Worm (Caenorhabditis elegans) whole organism, L4 larva: ENCODE measurements around the gene nsy-4.
"Not testable (repeated sequence)": the region's sequence is repeated elsewhere in the genome, so short reads cannot be mapped to it uniquely, and the experiment has no call there.

Experiments used
- D1046.2 ChIP-seq: fragments of 200-800 bp; sonication (Bioruptor generic); IDR thresholded peaks from 2 replicates; pipeline ENCODE4 v1.3.6; 2022; ENCODE audit warnings: missing genetic modification characterization, missing compliant biosample characterization
- F26F4.8 ChIP-seq: fragments of 200-800 bp; sonication (Bioruptor generic); conservative IDR thresholded peaks from 2 replicates; pipeline ENCODE4 v1.3.6; 2022; ENCODE audit warnings: missing genetic modification characterization, missing compliant biosample characterization
- F44E2.7 ChIP-seq: fragments of 200-800 bp; sonication (Bioruptor generic); IDR thresholded peaks from 2 replicates; pipeline ENCODE4 v2.1.2; 2022; ENCODE audit warnings: missing genetic modification characterization, missing compliant biosample characterization
- Y105C5A.15 ChIP-seq: fragments of 200-800 bp; sonication (Bioruptor generic); IDR thresholded peaks from 2 replicates; pipeline ENCODE4 v1.3.6; 2022; ENCODE audit warnings: missing genetic modification characterization, missing compliant biosample characterization
- Y75B8A.6 ChIP-seq: fragments of 200-800 bp; sonication (Bioruptor generic); IDR thresholded peaks from 2 replicates; pipeline ENCODE4 v1.3.6; 2022; ENCODE audit warnings: missing genetic modification reagents, missing genetic modification characterization, missing compliant biosample characterization
- ama-1 ChIP-seq: fragments of 150-350 bp; optimal IDR thresholded peaks from 2 replicates; lab custom pipeline; 2014; ENCODE audit warnings: inconsistent platforms, mixed read lengths
- arid-1 ChIP-seq: fragments of 200-800 bp; sonication (Bioruptor generic); conservative IDR thresholded peaks from 2 replicates; pipeline ENCODE4 v1.3.6; 2022; ENCODE audit warnings: missing genetic modification reagents, missing genetic modification characterization, missing compliant biosample characterization
- ceh-20 ChIP-seq: fragments of 200-800 bp; sonication (Bioruptor generic); IDR thresholded peaks from 2 replicates; pipeline ENCODE4 v1.3.6; 2022; ENCODE audit warnings: missing genetic modification reagents, missing genetic modification characterization, missing compliant biosample characterization
- ceh-44 ChIP-seq: fragments of 200-800 bp; sonication (Bioruptor generic); IDR thresholded peaks from 2 replicates; pipeline ENCODE4 v1.3.6; 2022; ENCODE audit warnings: missing genetic modification reagents, missing genetic modification characterization, missing compliant biosample characterization
- daf-16 ChIP-seq, 3 experiments: sonication (generic microtip); optimal IDR thresholded peaks; 2 replicates each; lab custom pipeline; 2016 to 2017; ENCODE audit warnings: missing genetic modification characterization in 3 of 3, missing genetic modification reagents in 3 of 3, mild to moderate bottlenecking in 2 of 3, missing compliant biosample characterization in 2 of 3, missing biosample characterization in 1 of 3, moderate library complexity in 1 of 3
- daf-19 ChIP-seq: fragments of 200-800 bp; sonication (Bioruptor generic); conservative IDR thresholded peaks from 2 replicates; pipeline ENCODE4 v1.3.6; 2022; ENCODE audit warnings: missing genetic modification characterization, missing compliant biosample characterization
- dpl-1 ChIP-seq: fragments of 150-350 bp; optimal IDR thresholded peaks from 2 replicates; lab custom pipeline; 2014; ENCODE audit warnings: missing biosample characterization, missing genetic modification reagents, missing genetic modification characterization
- dve-1 ChIP-seq: sonication (generic microtip); optimal IDR thresholded peaks from 2 replicates; lab custom pipeline; 2017; ENCODE audit warnings: antibody characterized with exemption, mild to moderate bottlenecking, missing genetic modification characterization, missing compliant biosample characterization; ENCODE audit not compliant: insufficient read depth
- egl-27 ChIP-seq: sonication (generic microtip); optimal IDR thresholded peaks from 3 replicates; lab custom pipeline; 2017; ENCODE audit warnings: missing biosample characterization, missing genetic modification reagents, missing genetic modification characterization
- fkh-10 ChIP-seq: fragments of 150-350 bp; optimal IDR thresholded peaks from 2 replicates; lab custom pipeline; 2014; ENCODE audit warnings: missing biosample characterization, missing genetic modification reagents, missing genetic modification characterization
- hlh-11 ChIP-seq: fragments of 200-800 bp; sonication (Bioruptor generic); optimal IDR thresholded peaks from 2 replicates; lab custom pipeline; 2018; ENCODE audit warnings: mild to moderate bottlenecking, missing genetic modification characterization, missing compliant biosample characterization
- hmg-1.1 ChIP-seq: fragments of 200-800 bp; sonication (Bioruptor generic); IDR thresholded peaks from 2 replicates; pipeline ENCODE4 v1.3.6; 2022; ENCODE audit warnings: missing genetic modification reagents, missing genetic modification characterization, missing compliant biosample characterization
- lin-1 ChIP-seq: fragments of 200-800 bp; sonication (Bioruptor generic); IDR thresholded peaks from 2 replicates; pipeline ENCODE4 v1.3.6; 2022; ENCODE audit warnings: missing genetic modification reagents, missing genetic modification characterization, missing compliant biosample characterization
- lin-13 ChIP-seq: fragments of 150-350 bp; optimal IDR thresholded peaks from 2 replicates; lab custom pipeline; 2014; ENCODE audit warnings: missing biosample characterization, missing genetic modification reagents, missing genetic modification characterization
- lin-29 ChIP-seq: fragments of 200-800 bp; sonication (Bioruptor generic); IDR thresholded peaks from 2 replicates; pipeline ENCODE4 v1.3.6; 2022; ENCODE audit warnings: missing genetic modification reagents, missing genetic modification characterization, missing compliant biosample characterization
- lin-38 ChIP-seq: fragments of 200-800 bp; sonication (Bioruptor generic); IDR thresholded peaks from 2 replicates; pipeline ENCODE4 v1.3.6; 2022; ENCODE audit warnings: missing genetic modification reagents, missing genetic modification characterization, missing compliant biosample characterization
- lsy-2 ChIP-seq, 2 experiments: fragments of 150-350 bp in 1 of 2; sonication (generic microtip) in 1 of 2; optimal IDR thresholded peaks; 2 replicates each; lab custom pipeline; 2014 to 2017; ENCODE audit warnings: missing biosample characterization in 2 of 2, missing genetic modification characterization in 2 of 2
- mep-1 ChIP-seq: fragments of 150-350 bp; sonication (generic microtip); optimal IDR thresholded peaks from 3 replicates; lab custom pipeline; 2014; ENCODE audit warnings: missing biosample characterization, missing genetic modification characterization
- mes-2 ChIP-seq: sonication (generic microtip); optimal IDR thresholded peaks from 2 replicates; lab custom pipeline; 2016; ENCODE audit warnings: missing genotype, mild to moderate bottlenecking, missing genetic modification characterization, missing compliant biosample characterization; ENCODE audit not compliant: poor library complexity, severe bottlenecking
- mxl-3 ChIP-seq: fragments of 200-800 bp; sonication (Bioruptor generic); optimal IDR thresholded peaks from 2 replicates; lab custom pipeline; 2018; ENCODE audit warnings: mild to moderate bottlenecking, missing genetic modification characterization, missing compliant biosample characterization
- nhr-10 ChIP-seq: fragments of 150-350 bp; optimal IDR thresholded peaks from 2 replicates; lab custom pipeline; 2014; ENCODE audit warnings: missing biosample characterization, missing genetic modification characterization
- nhr-111 ChIP-seq: fragments of 200-800 bp; sonication (Bioruptor generic); optimal IDR thresholded peaks from 2 replicates; lab custom pipeline; 2018; ENCODE audit warnings: mild to moderate bottlenecking, missing genetic modification characterization, missing compliant biosample characterization
- nhr-28 ChIP-seq: fragments of 150-350 bp; optimal IDR thresholded peaks from 2 replicates; lab custom pipeline; 2014; ENCODE audit warnings: missing biosample characterization, missing genetic modification characterization
- nhr-41 ChIP-seq: fragments of 200-800 bp; sonication (Bioruptor generic); IDR thresholded peaks from 2 replicates; pipeline ENCODE4 v1.3.6; 2022; ENCODE audit warnings: missing genetic modification reagents, missing genetic modification characterization, missing compliant biosample characterization
- nhr-76 ChIP-seq: fragments of 150-350 bp; optimal IDR thresholded peaks from 2 replicates; lab custom pipeline; 2014; ENCODE audit warnings: missing biosample characterization, missing genetic modification characterization
- pha-4 ChIP-seq, 2 experiments: fragments of 150-350 bp in 1 of 2; fragments of 200-800 bp in 1 of 2; sonication (Bioruptor generic) in 1 of 2; IDR thresholded peaks in 1 of 2; optimal IDR thresholded peaks in 1 of 2; 2 replicates each; pipeline versions ENCODE4 v1.3.6 to Lab custom; 2014 to 2022; ENCODE audit warnings: missing genetic modification characterization in 2 of 2, missing genetic modification reagents in 2 of 2, missing biosample characterization in 1 of 2, missing compliant biosample characterization in 1 of 2
- php-3 ChIP-seq: fragments of 200-800 bp; sonication (Bioruptor generic); IDR thresholded peaks from 2 replicates; pipeline ENCODE4 v1.3.6; 2022; ENCODE audit warnings: missing genetic modification reagents, missing genetic modification characterization, missing compliant biosample characterization
- pqm-1 ChIP-seq: sonication (generic microtip); optimal IDR thresholded peaks from 2 replicates; lab custom pipeline; 2017; ENCODE audit warnings: missing biosample characterization, missing genetic modification characterization
- rbr-2 ChIP-seq: sonication (generic microtip); optimal IDR thresholded peaks from 2 replicates; lab custom pipeline; 2016; ENCODE audit warnings: missing genotype, missing genetic modification characterization, missing compliant biosample characterization
- saeg-2 ChIP-seq: fragments of 200-800 bp; sonication (Bioruptor generic); IDR thresholded peaks from 2 replicates; pipeline ENCODE4 v1.3.6; 2022; ENCODE audit warnings: missing genetic modification reagents, missing genetic modification characterization, missing compliant biosample characterization
- spr-3 ChIP-seq: fragments of 200-800 bp; sonication (Bioruptor generic); optimal IDR thresholded peaks from 2 replicates; lab custom pipeline; 2018; ENCODE audit warnings: mild to moderate bottlenecking, missing genetic modification characterization, missing compliant biosample characterization
- unc-62 ChIP-seq, 3 experiments: fragments of 150-350 bp in 1 of 3; sonication (generic microtip); optimal IDR thresholded peaks in 2 of 3; peaks in 1 of 3; 1 replicate in 1 of 3; 2 replicates in 2 of 3; lab custom pipeline; 2014 to 2017; ENCODE audit warnings: missing biosample characterization in 3 of 3, missing genetic modification characterization in 3 of 3, missing genetic modification reagents in 3 of 3, missing genotype in 1 of 3
- zfp-2 ChIP-seq: sonication (generic microtip); optimal IDR thresholded peaks from 2 replicates; lab custom pipeline; 2016; ENCODE audit warnings: mild to moderate bottlenecking, missing genetic modification characterization, missing compliant biosample characterization
- zfp-3 ChIP-seq: fragments of 200-800 bp; sonication (Bioruptor generic); conservative IDR thresholded peaks from 2 replicates; pipeline ENCODE4 v1.3.6; 2022; ENCODE audit warnings: missing genetic modification reagents, missing genetic modification characterization, missing compliant biosample characterization
- ztf-7 ChIP-seq: fragments of 150-350 bp; optimal IDR thresholded peaks from 2 replicates; lab custom pipeline; 2014; ENCODE audit warnings: missing biosample characterization, missing genetic modification characterization

The nsy-4 gene

ce11 chrIV:2322998-2323397 lies at the start of gene nsy-4:
Gene nsy-4, plus strand, starts transcription at chrIV:2323271.
- TF ChIP-seq daf-16 (GFP tag; optimal IDR thresholded peaks at IDR 0.05; lab: Kevin White, UChicago) (no peak), daf-16 (tag; optimal IDR thresholded peaks at IDR 0.05; lab: Kevin White, UChicago) (no peak), unc-62 (GFP tag; optimal IDR thresholded peaks at IDR 0.05 in 1 of 2; lab: Kevin White, UChicago) (peak in 1 of 2 experiments; percentile 28), unc-62 (tag; optimal IDR thresholded peaks at IDR 0.05; lab: Kevin White, UChicago) (no peak)

ce11 chrIV:2275545-2275944 lies 47.5 kb upstream of the nsy-4 start, which contains the start of gene M70.5:
Gene M70.5, minus strand, starts transcription at chrIV:2275622.
- TF ChIP-seq arid-1 (GFP tag; lab: Robert Waterston, UW) (0 out of 2 replicates have a peak, but pooled peaks have one; percentile 27), ceh-20 (GFP tag; lab: Robert Waterston, UW) (peak; percentile 38; the same call in 1 of the 2 replicates), pha-4 (GFP tag; IDR thresholded peaks at IDR 0.05; lab: Robert Waterston, UW) (peak; percentile 44; the same call in 1 of the 2 replicates), dpl-1 (peak; percentile 68), lin-38 (peak; percentile 71), php-3 (GFP tag; lab: Robert Waterston, UW) (0 out of 2 replicates have a peak, but pooled peaks have one; percentile 10), zfp-3 (GFP tag; lab: Robert Waterston, UW) (0 out of 2 replicates have a peak, but pooled peaks have one; percentile 42), daf-19 (GFP tag; lab: Robert Waterston, UW) (0 out of 2 replicates have a peak, but pooled peaks have one; percentile 42)
- TF ChIP-seq pha-4 (tag; optimal IDR thresholded peaks at IDR 0.05; lab: Kevin White, UChicago), result not testable (repeated sequence)
- TF ChIP-seq, all 104 proteins: peak for 8; not testable (repeated sequence) for 96

- 0 out of 2 replicates have a peak, but pooled peaks have one; percentile 13 for TF ChIP-seq lin-38
- TF ChIP-seq, all 104 proteins: peak for 1; not testable (repeated sequence) for 103
These were observed 46.5 kb upstream of the nsy-4 start for ce11 chrIV:2276543-2276942.

ce11 chrIV:2281353-2281976 lies 41.6 kb upstream of the nsy-4 start:
- TF ChIP-seq nhr-111 (GFP tag; lab: Kevin White, UChicago) (no peak), spr-3 (GFP tag; lab: Kevin White, UChicago) (no peak), daf-19 (GFP tag; lab: Robert Waterston, UW) (no peak), ceh-44 (GFP tag; lab: Robert Waterston, UW) (no peak), mep-1 (tag; lab: Kevin White, UChicago) (peak; percentile 70), rbr-2 (tag; lab: Kevin White, UChicago) (no peak), nhr-41 (no peak), egl-27 (no peak), dve-1 (tag; lab: Kevin White, UChicago) (peak; percentile 81), D1046.2 (GFP tag; lab: Robert Waterston, UW) (no peak), Y105C5A.15 (no peak), F44E2.7 (GFP tag; lab: Robert Waterston, UW) (no peak), hlh-11 (tag; lab: Kevin White, UChicago) (peak; percentile 84), nhr-76 (tag; lab: Kevin White, UChicago) (no peak), nhr-10 (tag; lab: Kevin White, UChicago) (peak; percentile 68), hmg-1.1 (GFP tag; lab: Robert Waterston, UW) (peak; percentile 23; the same call in 1 of the 2 replicates), lin-29 (GFP tag; lab: Robert Waterston, UW) (no peak), lin-1 (GFP tag; lab: Robert Waterston, UW) (peak; percentile 59; the same call in 1 of the 2 replicates), Y75B8A.6 (GFP tag; lab: Robert Waterston, UW) (no peak), pqm-1 (tag; lab: Kevin White, UChicago) (peak; percentile 86), mxl-3 (GFP tag; lab: Kevin White, UChicago) (peak; percentile 66), ztf-7 (tag; lab: Kevin White, UChicago) (peak; percentile 14), zfp-2 (tag; lab: Kevin White, UChicago) (no peak), dpl-1 (peak; percentile 46), ama-1 (peak; percentile 89), saeg-2 (GFP tag; lab: Robert Waterston, UW) (no peak), lsy-2 (tag; optimal IDR thresholded peaks at IDR 0.05; lab: Kevin White, UChicago) (peak in 1 of 2 experiments; percentile 40), ceh-20 (GFP tag; lab: Robert Waterston, UW) (no peak), nhr-28 (tag; lab: Kevin White, UChicago) (peak; percentile 78), mes-2 (peak; percentile 2), unc-62 (GFP tag; optimal IDR thresholded peaks at IDR 0.05 in 1 of 2; lab: Kevin White, UChicago) (peak in 1 of 2 experiments; percentile 45), unc-62 (tag; optimal IDR thresholded peaks at IDR 0.05; lab: Kevin White, UChicago) (no peak), F26F4.8 (GFP tag; lab: Robert Waterston, UW) (no peak), lin-13 (GFP tag; lab: Kevin White, UChicago) (peak; percentile 50), lin-38 (0 out of 2 replicates have a peak, but pooled peaks have one; percentile 17), fkh-10 (GFP tag; lab: Kevin White, UChicago) (no peak)
